Worm (Caenorhabditis elegans) whole organism, L4/young adult: ENCODE data around the gene rabs-5.

Source experiments
- dao-5 ChIP-seq: sonication (generic microtip); optimal IDR thresholded peaks from 2 replicates; lab custom pipeline; 2016; ENCODE audit warnings: missing genotype, missing genetic modification characterization, moderate library complexity, missing compliant biosample characterization
- him-1 ChIP-seq: sonication (generic microtip); optimal IDR thresholded peaks from 2 replicates; lab custom pipeline; 2016; ENCODE audit warnings: missing genotype, missing genetic modification reagents, missing genetic modification characterization, missing compliant biosample characterization

DNA sequence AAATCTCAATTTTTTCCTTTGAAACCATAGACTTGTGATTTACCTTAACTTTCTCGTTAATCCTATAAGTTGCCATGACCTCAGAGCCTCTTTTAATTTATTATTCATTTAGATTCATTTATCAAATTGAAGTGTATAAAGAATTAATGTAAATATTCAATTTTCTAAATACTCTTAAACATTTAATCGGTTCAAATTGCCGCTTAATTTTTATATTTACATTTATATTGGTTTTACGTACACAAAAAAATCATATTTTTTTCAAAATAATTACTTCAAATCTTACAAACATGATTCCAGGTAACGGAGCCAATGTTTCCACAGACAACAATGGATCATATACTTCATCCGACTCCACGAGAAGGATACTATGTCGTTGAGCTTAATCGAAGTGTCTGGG, 41.1 kb upstream of the rabs-5 start, which contains the start of gene pmk-1:
- no peak for TF ChIP-seq him-1 (tag; lab: Kevin White, UChicago)
- TF ChIP-seq dao-5 (tag; lab: Kevin White, UChicago) = no peak
